Worm (Caenorhabditis elegans) whole organism, L4 larva: Measurements from ENCODE around the gene rmd-2.

Experiments used
- aha-1 ChIP-seq: fragments of 150-350 bp; peaks from one replicate; lab custom pipeline; 2014; ENCODE audit warnings: missing biosample characterization, missing genetic modification characterization
- ces-1 ChIP-seq: fragments of 150-350 bp; sonication (generic microtip); optimal IDR thresholded peaks from 4 replicates; lab custom pipeline; 2014; ENCODE audit warnings: missing biosample characterization, missing genetic modification reagents, missing genetic modification characterization
- daf-19 ChIP-seq: fragments of 200-800 bp; sonication (Bioruptor generic); conservative IDR thresholded peaks from 2 replicates; pipeline ENCODE4 v1.3.6; 2022; ENCODE audit warnings: missing genetic modification characterization, missing compliant biosample characterization
- fos-1 ChIP-seq: fragments of 150-350 bp; optimal IDR thresholded peaks from 2 replicates; lab custom pipeline; 2014; ENCODE audit warnings: missing biosample characterization, missing genetic modification characterization
- hmg-1.1 ChIP-seq: fragments of 200-800 bp; sonication (Bioruptor generic); IDR thresholded peaks from 2 replicates; pipeline ENCODE4 v1.3.6; 2022; ENCODE audit warnings: missing genetic modification reagents, missing genetic modification characterization, missing compliant biosample characterization
- lim-7 ChIP-seq: fragments of 200-800 bp; sonication (Bioruptor generic); IDR thresholded peaks from 2 replicates; pipeline ENCODE4 v1.3.6; 2022; ENCODE audit warnings: missing genetic modification characterization, missing compliant biosample characterization
- lin-38 ChIP-seq: fragments of 200-800 bp; sonication (Bioruptor generic); IDR thresholded peaks from 2 replicates; pipeline ENCODE4 v1.3.6; 2022; ENCODE audit warnings: missing genetic modification reagents, missing genetic modification characterization, missing compliant biosample characterization
- mdl-1 ChIP-seq, 2 experiments: fragments of 150-350 bp in 1 of 2; sonication (generic microtip) in 1 of 2; optimal IDR thresholded peaks; 2 replicates each; lab custom pipeline; 2014 to 2017; ENCODE audit warnings: missing biosample characterization in 2 of 2, missing genetic modification characterization in 2 of 2
- pqm-1 ChIP-seq: sonication (generic microtip); optimal IDR thresholded peaks from 2 replicates; lab custom pipeline; 2017; ENCODE audit warnings: missing biosample characterization, missing genetic modification characterization
- set-16 ChIP-seq: fragments of 200-800 bp; sonication (Bioruptor generic); IDR thresholded peaks from 2 replicates; pipeline ENCODE4 v1.3.6; 2022; ENCODE audit warnings: missing genetic modification reagents, missing genetic modification characterization, missing compliant biosample characterization
- snpc-4 ChIP-seq: fragments of 150-350 bp; optimal IDR thresholded peaks from 2 replicates; lab custom pipeline; 2014; ENCODE audit warnings: missing biosample characterization, missing genetic modification characterization
- unc-39 ChIP-seq: sonication (generic microtip); optimal IDR thresholded peaks from 2 replicates; lab custom pipeline; 2017; ENCODE audit warnings: missing biosample characterization, missing genetic modification characterization

DNA sequence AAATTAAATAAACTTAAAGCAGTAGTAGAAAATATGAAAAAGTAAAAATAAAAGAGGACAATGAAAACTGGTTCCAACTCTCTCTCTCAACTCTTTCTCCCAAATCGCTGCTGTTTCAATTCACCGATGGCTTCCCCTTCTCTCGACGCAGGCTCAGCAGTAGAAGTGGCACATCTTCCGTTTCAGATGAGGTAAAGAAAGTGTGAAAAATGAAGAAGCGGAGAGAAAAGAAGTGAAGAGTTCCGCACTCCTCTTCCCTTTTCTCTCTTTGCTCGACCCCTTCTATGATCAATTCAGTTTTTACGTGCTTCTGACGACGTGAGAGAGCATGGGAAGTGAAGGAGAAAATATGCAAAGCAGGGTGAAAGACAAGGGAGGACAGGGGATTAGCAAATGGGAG lies 11.8 kb downstream of the rmd-2 start:
- TF ChIP-seq hmg-1.1 = 0 out of 2 replicates have a peak, but pooled peaks have one; percentile 26
- TF ChIP-seq daf-19 (GFP tag; lab: Robert Waterston, UW) = no peak
- no peak for TF ChIP-seq mdl-1 (tag; optimal IDR thresholded peaks at IDR 0.05; lab: Kevin White, UChicago)
- TF ChIP-seq ces-1 = no peak
- TF ChIP-seq lin-38 (GFP tag; lab: Robert Waterston, UW) = no peak
- TF ChIP-seq lim-7 = no peak
- TF ChIP-seq unc-39 (tag; lab: Kevin White, UChicago) = no peak
- no peak for TF ChIP-seq snpc-4 (tag; lab: Kevin White, UChicago)
- no peak for TF ChIP-seq aha-1 (tag; lab: Kevin White, UChicago)
- no peak for TF ChIP-seq fos-1
- TF ChIP-seq set-16 (GFP tag; lab: Robert Waterston, UW) = 0 out of 2 replicates have a peak, but pooled peaks have one; percentile 6
- no peak for TF ChIP-seq pqm-1 (tag; lab: Kevin White, UChicago)
